Fruit fly (Drosophila melanogaster) whole organism, adult: ENCODE measurements around the gene Mst98Ca.

Source experiments
- CG11617 ChIP-seq: fragments of 200-800 bp; sonication (Bioruptor generic); optimal IDR thresholded peaks from 2 replicates; lab custom pipeline; 2017; ENCODE audit warnings: mild to moderate bottlenecking, missing biosample characterization, missing genetic modification reagents, missing genetic modification characterization
- CG12768 ChIP-seq: fragments of 200-800 bp; sonication (Bioruptor generic); optimal IDR thresholded peaks from 2 replicates; lab custom pipeline; 2017; ENCODE audit warnings: missing biosample characterization, missing genetic modification characterization, mild to moderate bottlenecking, moderate library complexity, missing genetic modification reagents
- CG14711 ChIP-seq: fragments of 200-800 bp; sonication (Bioruptor generic); optimal IDR thresholded peaks from 2 replicates; lab custom pipeline; 2018; ENCODE audit warnings: missing biosample characterization, mild to moderate bottlenecking, missing genetic modification characterization, moderate library complexity
- CG1620 ChIP-seq: fragments of 200-800 bp; sonication (Bioruptor generic); optimal IDR thresholded peaks from 2 replicates; lab custom pipeline; 2016; ENCODE audit warnings: missing biosample characterization, missing genetic modification characterization
- CG33017 ChIP-seq: fragments of 200-800 bp; sonication (Bioruptor generic); optimal IDR thresholded peaks from 2 replicates; lab custom pipeline; 2018; ENCODE audit warnings: missing biosample characterization, mild to moderate bottlenecking, missing genetic modification characterization, moderate library complexity
- CG5204 ChIP-seq: fragments of 200-800 bp; sonication (Bioruptor generic); optimal IDR thresholded peaks from 2 replicates; lab custom pipeline; 2016; ENCODE audit warnings: missing biosample characterization, missing genetic modification characterization
- CG7045 ChIP-seq: fragments of 200-800 bp; sonication (Bioruptor generic); optimal IDR thresholded peaks from 2 replicates; lab custom pipeline; 2017; ENCODE audit warnings: missing biosample characterization, mild to moderate bottlenecking, missing genetic modification characterization
- CG7101 ChIP-seq: fragments of 200-800 bp; sonication (Bioruptor generic); optimal IDR thresholded peaks from 2 replicates; lab custom pipeline; 2018; ENCODE audit warnings: missing biosample characterization, mild to moderate bottlenecking, missing genetic modification characterization, moderate library complexity
- Clk ChIP-seq: fragments of 200-800 bp; sonication (Bioruptor generic); optimal IDR thresholded peaks from 2 replicates; lab custom pipeline; 2017; ENCODE audit warnings: missing biosample characterization, missing genetic modification characterization
- Crg-1 ChIP-seq: fragments of 200-800 bp; sonication (Bioruptor generic); optimal IDR thresholded peaks from 2 replicates; lab custom pipeline; 2016; ENCODE audit warnings: missing biosample characterization, missing genetic modification characterization
- Hr96 ChIP-seq: fragments of 200-800 bp; sonication (Bioruptor generic); optimal IDR thresholded peaks from 2 replicates; lab custom pipeline; 2016; ENCODE audit warnings: missing biosample characterization, missing genetic modification characterization
- Mnt ChIP-seq: fragments of 200-800 bp; sonication (Bioruptor generic); optimal IDR thresholded peaks from 2 replicates; lab custom pipeline; 2016; ENCODE audit warnings: missing biosample characterization, mild to moderate bottlenecking, missing genetic modification characterization
- bab1 ChIP-seq: fragments of 200-800 bp; sonication (Bioruptor generic); optimal IDR thresholded peaks from 3 replicates; lab custom pipeline; 2019; ENCODE audit warnings: missing biosample characterization, mild to moderate bottlenecking, missing genetic modification characterization, moderate library complexity
- cic ChIP-seq: fragments of 200-800 bp; sonication (Bioruptor generic); optimal IDR thresholded peaks from 2 replicates; lab custom pipeline; 2017; ENCODE audit warnings: missing biosample characterization, mild to moderate bottlenecking, missing genetic modification characterization, moderate library complexity
- cnc ChIP-seq, 2 experiments: fragments of >200 bp; optimal IDR thresholded peaks; 2 replicates each; lab custom pipeline; 2017
- kay ChIP-seq: fragments of 200-800 bp; sonication (Bioruptor generic); peaks from one replicate; lab custom pipeline; 2016; ENCODE audit warnings: missing biosample characterization, missing genetic modification characterization, borderline replicate concordance
- ovo ChIP-seq: fragments of 200-800 bp; sonication (Bioruptor generic); optimal IDR thresholded peaks from 2 replicates; lab custom pipeline; 2016; ENCODE audit warnings: missing biosample characterization, missing genetic modification characterization
- pad ChIP-seq: fragments of 200-800 bp; sonication (Bioruptor generic); optimal IDR thresholded peaks from 3 replicates; lab custom pipeline; 2017; ENCODE audit warnings: missing biosample characterization, missing genetic modification characterization, mild to moderate bottlenecking, moderate library complexity, missing genetic modification reagents
- tj ChIP-seq: fragments of 200-800 bp; sonication (Bioruptor generic); optimal IDR thresholded peaks from 3 replicates; lab custom pipeline; 2017; ENCODE audit warnings: missing biosample characterization, mild to moderate bottlenecking, missing genetic modification characterization, moderate library complexity
- toe ChIP-seq: fragments of 200-800 bp; sonication (Bioruptor generic); optimal IDR thresholded peaks from 2 replicates; lab custom pipeline; 2016; ENCODE audit warnings: missing biosample characterization, missing genetic modification characterization

The Mst98Ca gene

dm6 chr3R:28328780-28329546, 37.8 kb downstream of the Mst98Ca start:
- peak; percentile 22 for TF ChIP-seq pad (GFP tag; lab: Kevin White, UChicago)
- peak; percentile 73 for TF ChIP-seq CG11617 (GFP tag; lab: Kevin White, UChicago)
- peak; percentile 69 for TF ChIP-seq CG7101 (tag; lab: Kevin White, UChicago)
- peak; percentile 37 for TF ChIP-seq toe
- peak; percentile 36 for TF ChIP-seq Crg-1
- TF ChIP-seq cnc (optimal IDR thresholded peaks at IDR 0.05; lab: Kevin White, UChicago) = no peak
- peak; percentile 24 for TF ChIP-seq Mnt (GFP tag; lab: Kevin White, UChicago)
- TF ChIP-seq Clk = peak; percentile 31
- TF ChIP-seq bab1 (GFP tag; lab: Kevin White, UChicago) = peak; percentile 70
- peak; percentile 64 for TF ChIP-seq cic (GFP tag; lab: Kevin White, UChicago)
- TF ChIP-seq CG7045 (GFP tag; lab: Kevin White, UChicago) = peak; percentile 84
- TF ChIP-seq CG33017 (tag; lab: Kevin White, UChicago) = peak; percentile 68
- peak; percentile 64 for TF ChIP-seq ovo (GFP tag; lab: Kevin White, UChicago)
- peak; percentile 79 for TF ChIP-seq CG5204 (GFP tag; lab: Kevin White, UChicago)
- TF ChIP-seq tj (GFP tag; lab: Kevin White, UChicago) = peak; percentile 26
- TF ChIP-seq CG1620 (GFP tag; lab: Kevin White, UChicago) = peak; percentile 47
- peak; percentile 65 for TF ChIP-seq Hr96 (GFP tag; lab: Kevin White, UChicago)
- peak; percentile 76 for TF ChIP-seq CG14711 (tag; lab: Kevin White, UChicago)
- peak; percentile 75 for TF ChIP-seq CG12768
- TF ChIP-seq kay = peak; percentile 81

- TF ChIP-seq cic (GFP tag; lab: Kevin White, UChicago) (peak; percentile 40), toe (no peak), bab1 (GFP tag; lab: Kevin White, UChicago) (no peak), CG5204 (GFP tag; lab: Kevin White, UChicago) (no peak), tj (GFP tag; lab: Kevin White, UChicago) (peak; percentile 91), Mnt (GFP tag; lab: Kevin White, UChicago) (peak; percentile 87), kay (peak; percentile 78), CG11617 (GFP tag; lab: Kevin White, UChicago) (no peak)
These were observed 39.4 kb downstream of the Mst98Ca start for dm6 chr3R:28330266-28331125.

dm6 chr3R:28331126-28331490, 40.0 kb downstream of the Mst98Ca start:
- TF ChIP-seq Mnt (GFP tag; lab: Kevin White, UChicago) (peak; percentile 36), CG1620 (GFP tag; lab: Kevin White, UChicago) (no peak)

- TF ChIP-seq Clk (peak; percentile 24), Mnt (GFP tag; lab: Kevin White, UChicago) (no peak), cic (GFP tag; lab: Kevin White, UChicago) (peak; percentile 7), kay (no peak), CG7045 (GFP tag; lab: Kevin White, UChicago) (peak; percentile 53), CG7101 (tag; lab: Kevin White, UChicago) (peak; percentile 26), CG11617 (GFP tag; lab: Kevin White, UChicago) (peak; percentile 24), pad (GFP tag; lab: Kevin White, UChicago) (no peak), CG14711 (tag; lab: Kevin White, UChicago) (peak; percentile 39), cnc (optimal IDR thresholded peaks at IDR 0.05; lab: Kevin White, UChicago) (no peak), bab1 (GFP tag; lab: Kevin White, UChicago) (no peak), CG12768 (peak; percentile 25), CG33017 (tag; lab: Kevin White, UChicago) (no peak), Crg-1 (no peak), ovo (GFP tag; lab: Kevin White, UChicago) (no peak), tj (GFP tag; lab: Kevin White, UChicago) (no peak), toe (no peak), Hr96 (GFP tag; lab: Kevin White, UChicago) (no peak), CG1620 (GFP tag; lab: Kevin White, UChicago) (no peak), CG5204 (GFP tag; lab: Kevin White, UChicago) (peak; percentile 25)
These were observed 41.1 kb downstream of the Mst98Ca start for dm6 chr3R:28332137-28332671.

dm6 chr3R:28332674-28333421, 41.7 kb downstream of the Mst98Ca start:
- TF ChIP-seq tj (GFP tag; lab: Kevin White, UChicago) (peak; percentile 99), Mnt (GFP tag; lab: Kevin White, UChicago) (peak; percentile 33), bab1 (GFP tag; lab: Kevin White, UChicago) (no peak), CG14711 (tag; lab: Kevin White, UChicago) (no peak)
